Worm (Caenorhabditis elegans) whole organism, midembryonic: Measurements from ENCODE around the gene tif-1A.

ENCODE experiments used
- T22C8.4 ChIP-seq: fragments of 200-800 bp; sonication (Bioruptor generic); IDR thresholded peaks from 2 replicates; pipeline ENCODE4 v1.3.6; 2022; ENCODE audit warnings: missing genetic modification characterization, missing compliant biosample characterization
- flt-1 ChIP-seq: fragments of 200-800 bp; sonication (Bioruptor generic); IDR thresholded peaks from 2 replicates; pipeline ENCODE4 v1.3.6; 2022; ENCODE audit warnings: missing genetic modification characterization, missing compliant biosample characterization
- klf-2 ChIP-seq: fragments of 200-800 bp; sonication (Bioruptor generic); conservative IDR thresholded peaks from 2 replicates; pipeline ENCODE4 v1.3.6; 2022; ENCODE audit warnings: missing genetic modification reagents, missing genetic modification characterization, missing compliant biosample characterization
- med-1 ChIP-seq: sonication (generic microtip); optimal IDR thresholded peaks from 2 replicates; lab custom pipeline; 2017; ENCODE audit warnings: missing genetic modification characterization, mild to moderate bottlenecking, missing compliant biosample characterization, antibody characterized with exemption, missing genetic modification reagents; ENCODE audit not compliant: insufficient read depth
- ref-1 ChIP-seq: fragments of 200-800 bp; sonication (Bioruptor generic); conservative IDR thresholded peaks from 2 replicates; pipeline ENCODE4 v1.3.6; 2022; ENCODE audit warnings: missing genetic modification reagents, missing genetic modification characterization, missing compliant biosample characterization
- tab-1 ChIP-seq: fragments of 200-800 bp; sonication (Bioruptor generic); IDR thresholded peaks from 2 replicates; pipeline ENCODE4 v1.3.6; 2022; ENCODE audit warnings: missing genetic modification characterization, missing compliant biosample characterization
- ztf-23 ChIP-seq: fragments of 200-800 bp; sonication (Bioruptor generic); IDR thresholded peaks from 2 replicates; pipeline ENCODE4 v1.3.6; 2022; ENCODE audit warnings: missing genetic modification reagents, missing genetic modification characterization, missing compliant biosample characterization
- ztf-29 ChIP-seq: fragments of 200-800 bp; sonication (Bioruptor generic); IDR thresholded peaks from 2 replicates; pipeline ENCODE4 v1.3.6; 2022; ENCODE audit warnings: missing genetic modification reagents, missing genetic modification characterization, missing compliant biosample characterization

ce11 chrIII:4018095-4018498 lies 14.2 kb upstream of the tif-1A start:
- TF ChIP-seq med-1 (GFP tag; lab: Kevin White, UChicago) (no peak), tab-1 (no peak), flt-1 (GFP tag; lab: Robert Waterston, UW) (no peak), T22C8.4 (GFP tag; lab: Robert Waterston, UW) (no peak), ref-1 (GFP tag; lab: Robert Waterston, UW) (no peak), klf-2 (GFP tag; lab: Robert Waterston, UW) (no peak), ztf-23 (GFP tag; lab: Robert Waterston, UW) (0 out of 2 replicates have a peak, but pooled peaks have one; percentile 59), ztf-29 (no peak)
